Fruit fly (Drosophila melanogaster): ENCODE results near the gene CG43993.

The CG43993 gene

dm6 chr3L:12080423-12080822 lies 48.1 kb downstream of the CG43993 start:
- TF ChIP-seq CG32006 (GFP tag; optimal IDR thresholded peaks at IDR 0.05): no peak
- peak; percentile 13 for TF ChIP-seq esn (GFP tag; optimal IDR thresholded peaks at IDR 0.05)
- TF ChIP-seq topi (GFP tag; optimal IDR thresholded peaks at IDR 0.05): no peak
- TF ChIP-seq Smox (GFP tag; optimal IDR thresholded peaks at IDR 0.05): no peak
- peak; percentile 31 for TF ChIP-seq Eip78C (GFP tag)
- TF ChIP-seq CG31627 (GFP tag; optimal IDR thresholded peaks at IDR 0.05): no peak
- TF ChIP-seq cyc (GFP tag; optimal IDR thresholded peaks at IDR 0.05): no peak
- no peak for TF ChIP-seq CG10669 (GFP tag; optimal IDR thresholded peaks at IDR 0.05)
- peak; percentile 41 for TF ChIP-seq svp (GFP tag)
- no peak for TF ChIP-seq CG7368 (GFP tag; optimal IDR thresholded peaks at IDR 0.05)
- TF ChIP-seq acj6 (GFP tag; optimal IDR thresholded peaks at IDR 0.05): no peak
- TF ChIP-seq Hr4 (GFP tag; optimal IDR thresholded peaks at IDR 0.05): no peak

dm6 chr3L:12081679-12082520 lies 49.5 kb downstream of the CG43993 start, which contains the start of gene Sema5c:
Gene Sema5c (minus strand): TSS chr3L:12081830.
- TF ChIP-seq Gug (GFP tag; IDR thresholded peaks at IDR 0.05) (peak; percentile 50), dac (GFP tag; optimal IDR thresholded peaks at IDR 0.05) (no peak), salr (GFP tag; optimal IDR thresholded peaks at IDR 0.05) (peak; percentile 48 to 91), dsx (GFP tag; optimal IDR thresholded peaks at IDR 0.05; ENCODE audit: poor library complexity, severe bottlenecking) (peak; percentile 61), CG6276 (GFP tag; optimal IDR thresholded peaks at IDR 0.05) (peak; percentile 77), CG6163 (GFP tag; IDR thresholded peaks at IDR 0.05) (peak; percentile 84), Blimp-1 (GFP tag; optimal IDR thresholded peaks at IDR 0.05) (peak; percentile 56), CG31627 (GFP tag; optimal IDR thresholded peaks at IDR 0.05) (peak; percentile 41), CG32006 (GFP tag; optimal IDR thresholded peaks at IDR 0.05) (peak; percentile 86), Ets21C (GFP tag; optimal IDR thresholded peaks at IDR 0.05) (peak; percentile 13), CG8119 (GFP tag; IDR thresholded peaks at IDR 0.05) (peak; percentile 63), acj6 (GFP tag; optimal IDR thresholded peaks at IDR 0.05) (peak; percentile 70), CG1621 (tag; optimal IDR thresholded peaks at IDR 0.05) (peak; percentile 53), CG6854 (GFP tag; optimal IDR thresholded peaks at IDR 0.05) (peak; percentile 53), fkh (GFP tag; optimal IDR thresholded peaks at IDR 0.05) (peak; percentile 53), CG8319 (GFP tag; optimal IDR thresholded peaks at IDR 0.05) (peak; percentile 13), Eip78C (GFP tag) (peak; percentile 80), CG11762 (GFP tag; optimal IDR thresholded peaks at IDR 0.05; ENCODE audit: insufficient read depth) (no peak), fd59A (GFP tag; optimal IDR thresholded peaks at IDR 0.05) (peak; percentile 28), Lpt (GFP tag; optimal IDR thresholded peaks at IDR 0.05) (peak; percentile 67), CG16779 (tag; optimal IDR thresholded peaks at IDR 0.05) (peak; percentile 68), spab (GFP tag; optimal IDR thresholded peaks at IDR 0.05) (peak; percentile 56), eg (GFP tag; IDR thresholded peaks at IDR 0.05) (peak; percentile 72), lz (GFP tag; optimal IDR thresholded peaks at IDR 0.05) (peak; percentile 44), Eip93F (GFP tag; optimal IDR thresholded peaks at IDR 0.05) (no peak), CG3032 (tag; optimal IDR thresholded peaks at IDR 0.05) (peak; percentile 75), CG4318 (GFP tag; optimal IDR thresholded peaks at IDR 0.05) (peak; percentile 77), CG15336 (GFP tag; IDR thresholded peaks at IDR 0.05) (peak; percentile 52; the same call in 1 of the 2 replicates), Eip75B (GFP tag; optimal IDR thresholded peaks at IDR 0.05) (peak; percentile 25), Hr38 (GFP tag; optimal IDR thresholded peaks at IDR 0.05) (no peak), OdsH (GFP tag; optimal IDR thresholded peaks at IDR 0.05) (peak; percentile 53), esn (GFP tag; optimal IDR thresholded peaks at IDR 0.05) (peak; percentile 78), CG10669 (GFP tag; optimal IDR thresholded peaks at IDR 0.05) (peak; percentile 45), Hr4 (GFP tag; optimal IDR thresholded peaks at IDR 0.05) (peak; percentile 48), Ets96B (tag; optimal IDR thresholded peaks at IDR 0.05) (peak; percentile 46), CG11294 (GFP tag; IDR thresholded peaks at IDR 0.05) (no peak; the same call in 1 of the 2 replicates), svp (GFP tag) (peak; percentile 89), topi (GFP tag; optimal IDR thresholded peaks at IDR 0.05) (peak; percentile 42), fd85E (GFP tag; optimal IDR thresholded peaks at IDR 0.05) (no peak), Sox102F (GFP tag; optimal IDR thresholded peaks at IDR 0.05) (peak; percentile 45), CG9139 (GFP tag; optimal IDR thresholded peaks at IDR 0.05) (peak; percentile 64), Hr39 (GFP tag; optimal IDR thresholded peaks at IDR 0.05) (peak; percentile 48), Smox (GFP tag; optimal IDR thresholded peaks at IDR 0.05) (peak; percentile 24), CG6808 (GFP tag; optimal IDR thresholded peaks at IDR 0.05) (peak; percentile 37)

All from whole organism, prepupa.